Fruit fly (Drosophila melanogaster): ENCODE measurements around the gene Or65c.

DNA sequence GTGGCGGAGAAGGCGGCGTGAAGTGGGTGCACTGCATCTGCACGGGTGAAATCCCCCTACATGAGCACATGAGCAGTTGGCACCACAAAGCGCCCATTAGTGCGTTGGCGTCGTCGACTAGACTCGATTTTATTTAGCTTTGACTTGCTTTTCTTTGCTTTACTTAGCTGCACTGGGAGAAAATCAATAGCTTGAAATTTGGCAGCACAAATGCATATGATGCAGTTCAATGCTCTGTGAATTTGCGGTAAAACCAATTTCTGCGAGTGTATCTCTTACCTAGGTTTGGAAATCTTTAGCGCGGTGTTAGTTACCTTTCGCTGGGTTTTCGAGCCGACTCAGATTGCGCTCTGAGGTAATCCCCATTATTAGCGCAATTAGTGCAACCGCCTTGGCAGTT lies 22.5 kb upstream of the Or65c start:
- TF ChIP-seq ttk (optimal IDR thresholded peaks at IDR 0.05) (no peak), insv (optimal IDR thresholded peaks at IDR 0.05) (no peak), h (optimal IDR thresholded peaks at IDR 0.05) (no peak), psq (optimal IDR thresholded peaks at IDR 0.05) (no peak), Sin3A (optimal IDR thresholded peaks at IDR 0.05) (no peak), Myc (optimal IDR thresholded peaks at IDR 0.05) (no peak)
